Worm (Caenorhabditis elegans) whole organism, mixed stage, embryonic: ENCODE results near the gene ZK180.6.

Experiments used
- M03D4.4 ChIP-seq: sonication (generic microtip); optimal IDR thresholded peaks from 2 replicates; lab custom pipeline; 2017; ENCODE audit warnings: mild to moderate bottlenecking, missing genetic modification characterization, missing compliant biosample characterization
- bed-3 ChIP-seq: fragments of 200-800 bp; sonication (Bioruptor generic); optimal IDR thresholded peaks from 3 replicates; lab custom pipeline; 2018; ENCODE audit warnings: mild to moderate bottlenecking, missing genetic modification characterization, moderate library complexity, missing compliant biosample characterization
- blmp-1 ChIP-seq: fragments of 150-350 bp; optimal IDR thresholded peaks from 2 replicates; lab custom pipeline; 2014; ENCODE audit warnings: missing biosample characterization, missing genetic modification characterization
- ceh-39 ChIP-seq: fragments of 150-350 bp; optimal IDR thresholded peaks from 2 replicates; lab custom pipeline; 2014; ENCODE audit warnings: missing biosample characterization, missing genetic modification characterization
- ceh-43 ChIP-seq: fragments of 200-800 bp; sonication (Bioruptor generic); optimal IDR thresholded peaks from 2 replicates; lab custom pipeline; 2018; ENCODE audit warnings: mild to moderate bottlenecking, missing genetic modification characterization, moderate library complexity, missing compliant biosample characterization
- ceh-83 ChIP-seq: fragments of 200-800 bp; sonication (Bioruptor generic); optimal IDR thresholded peaks from 2 replicates; lab custom pipeline; 2018; ENCODE audit warnings: mild to moderate bottlenecking, missing genetic modification characterization, missing compliant biosample characterization
- ces-1 ChIP-seq: fragments of 150-350 bp; optimal IDR thresholded peaks from 2 replicates; lab custom pipeline; 2014; ENCODE audit warnings: missing biosample characterization, missing genetic modification reagents, missing genetic modification characterization
- drap-1 ChIP-seq: fragments of 200-800 bp; sonication (Bioruptor generic); optimal IDR thresholded peaks from 3 replicates; lab custom pipeline; 2018; ENCODE audit warnings: mild to moderate bottlenecking, missing genetic modification characterization, missing compliant biosample characterization
- elt-1 ChIP-seq: sonication (generic microtip); optimal IDR thresholded peaks from 2 replicates; lab custom pipeline; 2017; ENCODE audit warnings: missing genetic modification characterization, mild to moderate bottlenecking, missing compliant biosample characterization, antibody characterized with exemption, moderate library complexity, borderline replicate concordance; ENCODE audit not compliant: insufficient read depth
- elt-3 ChIP-seq: fragments of 150-350 bp; optimal IDR thresholded peaks from 2 replicates; lab custom pipeline; 2014; ENCODE audit warnings: missing biosample characterization, missing genetic modification characterization
- flh-1 ChIP-seq: fragments of 200-800 bp; sonication (Bioruptor generic); optimal IDR thresholded peaks from 2 replicates; lab custom pipeline; 2018; ENCODE audit warnings: mild to moderate bottlenecking, missing genetic modification characterization, moderate library complexity, missing compliant biosample characterization
- ham-2 ChIP-seq: fragments of 200-800 bp; sonication (Bioruptor generic); optimal IDR thresholded peaks from 2 replicates; lab custom pipeline; 2018; ENCODE audit warnings: mild to moderate bottlenecking, missing genetic modification characterization, missing compliant biosample characterization
- lin-13 ChIP-seq: fragments of 150-350 bp; optimal IDR thresholded peaks from 2 replicates; lab custom pipeline; 2014; ENCODE audit warnings: missing biosample characterization, missing genetic modification characterization
- lin-32 ChIP-seq: fragments of 200-800 bp; sonication (Bioruptor generic); optimal IDR thresholded peaks from 2 replicates; lab custom pipeline; 2018; ENCODE audit warnings: mild to moderate bottlenecking, missing genetic modification characterization, missing compliant biosample characterization
- lsy-2 ChIP-seq: fragments of 150-350 bp; optimal IDR thresholded peaks from 2 replicates; lab custom pipeline; 2014; ENCODE audit warnings: missing biosample characterization, missing genetic modification characterization
- mab-5 ChIP-seq: fragments of 150-350 bp; optimal IDR thresholded peaks from 2 replicates; lab custom pipeline; 2014; ENCODE audit warnings: missing biosample characterization, missing genetic modification characterization
- mls-2 ChIP-seq: sonication (generic microtip); optimal IDR thresholded peaks from 2 replicates; lab custom pipeline; 2016; ENCODE audit warnings: mild to moderate bottlenecking, missing genetic modification characterization, moderate library complexity, missing compliant biosample characterization
- nhr-2 ChIP-seq: fragments of 150-350 bp; optimal IDR thresholded peaks from 2 replicates; lab custom pipeline; 2014; ENCODE audit warnings: missing biosample characterization, missing genetic modification characterization
- nhr-237 ChIP-seq: fragments of 150-350 bp; optimal IDR thresholded peaks from 2 replicates; lab custom pipeline; 2014; ENCODE audit warnings: missing biosample characterization, missing genetic modification characterization
- nhr-28 ChIP-seq: fragments of 150-350 bp; optimal IDR thresholded peaks from 2 replicates; lab custom pipeline; 2014; ENCODE audit warnings: missing biosample characterization, missing genetic modification characterization
- nhr-76 ChIP-seq: sonication (generic microtip); optimal IDR thresholded peaks from 2 replicates; lab custom pipeline; 2017; ENCODE audit warnings: missing biosample characterization, missing genetic modification characterization
- pha-4 ChIP-seq: fragments of 150-350 bp; optimal IDR thresholded peaks from 2 replicates; lab custom pipeline; 2018; ENCODE audit warnings: missing biosample characterization, missing genetic modification reagents, missing genetic modification characterization
- sem-2 ChIP-seq: fragments of 200-800 bp; sonication (Bioruptor generic); optimal IDR thresholded peaks from 2 replicates; lab custom pipeline; 2018; ENCODE audit warnings: mild to moderate bottlenecking, missing genetic modification characterization, missing compliant biosample characterization
- snpc-4 ChIP-seq: fragments of 150-350 bp; optimal IDR thresholded peaks from 2 replicates; lab custom pipeline; 2014; ENCODE audit warnings: missing biosample characterization, missing genetic modification characterization
- sptf-1 ChIP-seq: sonication (generic microtip); optimal IDR thresholded peaks from 2 replicates; lab custom pipeline; 2017; ENCODE audit warnings: mild to moderate bottlenecking, missing genetic modification characterization, moderate library complexity, missing compliant biosample characterization
- tbx-8 ChIP-seq: fragments of 200-800 bp; sonication (Bioruptor generic); optimal IDR thresholded peaks from 2 replicates; lab custom pipeline; 2018; ENCODE audit warnings: mild to moderate bottlenecking, missing genetic modification characterization, moderate library complexity, missing compliant biosample characterization
- unc-120 ChIP-seq: sonication (generic microtip); optimal IDR thresholded peaks from 2 replicates; lab custom pipeline; 2017; ENCODE audit warnings: missing genetic modification characterization, missing compliant biosample characterization; ENCODE audit not compliant: poor library complexity, severe bottlenecking
- unc-39 ChIP-seq: fragments of 150-350 bp; optimal IDR thresholded peaks from 2 replicates; lab custom pipeline; 2014; ENCODE audit warnings: missing biosample characterization, missing genetic modification characterization
- unc-62 ChIP-seq: fragments of 150-350 bp; optimal IDR thresholded peaks from 2 replicates; lab custom pipeline; 2014; ENCODE audit warnings: missing biosample characterization, missing genetic modification reagents, missing genetic modification characterization
- zip-8 ChIP-seq: fragments of 150-350 bp; optimal IDR thresholded peaks from 2 replicates; lab custom pipeline; 2014; ENCODE audit warnings: missing biosample characterization, missing genetic modification characterization
- ztf-11 ChIP-seq: fragments of 150-350 bp; optimal IDR thresholded peaks from 2 replicates; lab custom pipeline; 2014; ENCODE audit warnings: missing biosample characterization, missing genetic modification characterization

ZK180.6 gene

ce11 chrIV:4559160-4559559 is 34.3 kb upstream of the ZK180.6 start:
- no peak for TF ChIP-seq lin-13
- no peak for TF ChIP-seq ceh-83 (GFP tag; lab: Kevin White, UChicago)
- TF ChIP-seq unc-62 (GFP tag; lab: Kevin White, UChicago) = no peak
- no peak for TF ChIP-seq unc-120 (tag; lab: Kevin White, UChicago)
- TF ChIP-seq lin-32 (GFP tag; lab: Kevin White, UChicago) = no peak
- no peak for TF ChIP-seq ces-1 (GFP tag; lab: Kevin White, UChicago)
- TF ChIP-seq lsy-2 = no peak
- TF ChIP-seq blmp-1 (tag; lab: Kevin White, UChicago) = no peak
- TF ChIP-seq elt-1 (tag; lab: Kevin White, UChicago) = no peak
- TF ChIP-seq sem-2 (GFP tag; lab: Kevin White, UChicago) = no peak
- TF ChIP-seq ceh-39 (tag; lab: Kevin White, UChicago) = no peak
- no peak for TF ChIP-seq mls-2
- no peak for TF ChIP-seq pha-4
- TF ChIP-seq ztf-11 (tag; lab: Kevin White, UChicago) = no peak

- TF ChIP-seq sptf-1 (tag; lab: Kevin White, UChicago) (no peak), zip-8 (tag; lab: Kevin White, UChicago) (no peak), ham-2 (GFP tag; lab: Kevin White, UChicago) (no peak), lsy-2 (no peak), nhr-237 (tag; lab: Kevin White, UChicago) (no peak), nhr-2 (no peak), tbx-8 (GFP tag; lab: Kevin White, UChicago) (no peak)
Observed at ce11 chrIV:4557731-4558130, 32.9 kb upstream of the ZK180.6 start.

- TF ChIP-seq tbx-8 (GFP tag; lab: Kevin White, UChicago) (no peak), nhr-28 (tag; lab: Kevin White, UChicago) (no peak)
Observed at ce11 chrIV:4557130-4557529, 32.3 kb upstream of the ZK180.6 start.

ce11 chrIV:4551562-4551961 is 26.7 kb upstream of the ZK180.6 start:
- TF ChIP-seq unc-62 (GFP tag; lab: Kevin White, UChicago) = no peak
- no peak for TF ChIP-seq bed-3 (GFP tag; lab: Kevin White, UChicago)
- no peak for TF ChIP-seq snpc-4 (tag; lab: Kevin White, UChicago)
- TF ChIP-seq nhr-76 (tag; lab: Kevin White, UChicago) = no peak
- TF ChIP-seq flh-1 = no peak
- TF ChIP-seq pha-4 = no peak

- no peak for TF ChIP-seq unc-39
- no peak for TF ChIP-seq pha-4
- TF ChIP-seq nhr-28 (tag; lab: Kevin White, UChicago) = no peak
- no peak for TF ChIP-seq bed-3 (GFP tag; lab: Kevin White, UChicago)
- TF ChIP-seq snpc-4 (tag; lab: Kevin White, UChicago) = no peak
- no peak for TF ChIP-seq elt-3
- TF ChIP-seq nhr-2 = no peak
- no peak for TF ChIP-seq unc-120 (tag; lab: Kevin White, UChicago)
- no peak for TF ChIP-seq ceh-39 (tag; lab: Kevin White, UChicago)
- no peak for TF ChIP-seq mab-5
- TF ChIP-seq sptf-1 (tag; lab: Kevin White, UChicago) = no peak
- TF ChIP-seq M03D4.4 (tag; lab: Kevin White, UChicago) = no peak
- no peak for TF ChIP-seq ztf-11 (tag; lab: Kevin White, UChicago)
- TF ChIP-seq blmp-1 (tag; lab: Kevin White, UChicago) = no peak
- TF ChIP-seq ceh-43 (GFP tag; lab: Kevin White, UChicago) = no peak
- no peak for TF ChIP-seq lin-13
- no peak for TF ChIP-seq ham-2 (GFP tag; lab: Kevin White, UChicago)
- TF ChIP-seq tbx-8 (GFP tag; lab: Kevin White, UChicago) = no peak
- no peak for TF ChIP-seq elt-1 (tag; lab: Kevin White, UChicago)
- no peak for TF ChIP-seq zip-8 (tag; lab: Kevin White, UChicago)
Observed at ce11 chrIV:4548253-4548652, 23.4 kb upstream of the ZK180.6 start, which contains the start of gene ZK185.1. TSS of gene ZK185.1 (plus strand) at chrIV:4548553.

ce11 chrIV:4545818-4546217 is 21.0 kb upstream of the ZK180.6 start, which contains the start of gene ZK185.5:
TSS of gene ZK185.5 (minus strand) at chrIV:4545918.
- TF ChIP-seq ceh-43 (GFP tag; lab: Kevin White, UChicago) (no peak), M03D4.4 (tag; lab: Kevin White, UChicago) (no peak), snpc-4 (tag; lab: Kevin White, UChicago) (no peak), nhr-2 (no peak), elt-3 (no peak), lin-13 (no peak), sptf-1 (tag; lab: Kevin White, UChicago) (no peak), sem-2 (GFP tag; lab: Kevin White, UChicago) (no peak), ceh-39 (tag; lab: Kevin White, UChicago) (no peak), drap-1 (GFP tag; lab: Kevin White, UChicago) (no peak)
